Fruit fly (Drosophila melanogaster) whole organism, embryonic: ENCODE data around the gene CG4461.

Experiments
- Aef1 ChIP-seq: fragments of 200-800 bp; sonication (Bioruptor generic); IDR thresholded peaks from 3 replicates; pipeline ENCODE4 v1.3.6; 2022; ENCODE audit warnings: missing biosample characterization, missing genetic modification characterization
- Atf-2 ChIP-seq: fragments of 200-800 bp; sonication (Bioruptor generic); optimal IDR thresholded peaks from 2 replicates; lab custom pipeline; 2016; ENCODE audit warnings: missing biosample characterization, missing genetic modification characterization
- Bdp1 ChIP-seq: fragments of 200-800 bp; sonication (Bioruptor generic); optimal IDR thresholded peaks from 3 replicates; lab custom pipeline; 2016; ENCODE audit warnings: missing biosample characterization, missing genetic modification characterization
- CG10543 ChIP-seq: fragments of 200-800 bp; sonication (Bioruptor generic); optimal IDR thresholded peaks from 3 replicates; lab custom pipeline; 2017; ENCODE audit warnings: missing biosample characterization, mild to moderate bottlenecking, missing genetic modification characterization, moderate library complexity
- CG10959 ChIP-seq: fragments of 200-800 bp; sonication (Bioruptor generic); IDR thresholded peaks from 2 replicates; pipeline ENCODE4 v1.3.6; 2022; ENCODE audit warnings: missing biosample characterization, missing genetic modification characterization
- CG12071 ChIP-seq: fragments of 200-800 bp; sonication (Bioruptor generic); optimal IDR thresholded peaks from 3 replicates; lab custom pipeline; 2018; ENCODE audit warnings: missing biosample characterization, mild to moderate bottlenecking, missing genetic modification characterization
- CG12155 ChIP-seq: fragments of 200-800 bp; sonication (Bioruptor generic); optimal IDR thresholded peaks from 3 replicates; lab custom pipeline; 2016; ENCODE audit warnings: missing biosample characterization, missing genetic modification characterization
- CG12391 ChIP-seq: fragments of 200-800 bp; sonication (Bioruptor generic); optimal IDR thresholded peaks from 3 replicates; lab custom pipeline; 2018; ENCODE audit warnings: missing biosample characterization, mild to moderate bottlenecking, missing genetic modification characterization, moderate library complexity
- CG13287 ChIP-seq: fragments of 200-800 bp; sonication (Bioruptor generic); IDR thresholded peaks from 2 replicates; pipeline ENCODE4 v1.3.6; 2022; ENCODE audit warnings: missing biosample characterization, missing genetic modification characterization; ENCODE audit not compliant: partially characterized antibody
- CG14860 ChIP-seq: fragments of 200-800 bp; sonication (Bioruptor generic); IDR thresholded peaks from 3 replicates; pipeline ENCODE4 v1.3.6; 2022; ENCODE audit warnings: missing biosample characterization, missing genetic modification characterization; ENCODE audit not compliant: partially characterized antibody
- CG15601 ChIP-seq: fragments of 200-800 bp; sonication (Bioruptor generic); optimal IDR thresholded peaks from 3 replicates; lab custom pipeline; 2019; ENCODE audit warnings: missing biosample characterization, mild to moderate bottlenecking, missing genetic modification characterization, moderate library complexity
- CG15696 ChIP-seq: fragments of 200-800 bp; sonication (Bioruptor generic); optimal IDR thresholded peaks from 2 replicates; lab custom pipeline; 2019; ENCODE audit warnings: missing biosample characterization, mild to moderate bottlenecking, missing genetic modification characterization, moderate library complexity
- CG16815 ChIP-seq: fragments of 200-800 bp; sonication (Bioruptor generic); optimal IDR thresholded peaks from 3 replicates; lab custom pipeline; 2017; ENCODE audit warnings: missing biosample characterization, mild to moderate bottlenecking, missing genetic modification characterization
- CG17385 ChIP-seq: fragments of 200-800 bp; sonication (Bioruptor generic); optimal IDR thresholded peaks from 3 replicates; lab custom pipeline; 2018; ENCODE audit warnings: missing biosample characterization, mild to moderate bottlenecking, missing genetic modification characterization
- CG1792 ChIP-seq: fragments of 200-800 bp; sonication (Bioruptor generic); optimal IDR thresholded peaks from 2 replicates; lab custom pipeline; 2016; ENCODE audit warnings: missing biosample characterization, missing genetic modification characterization
- CG31224 ChIP-seq: fragments of 200-800 bp; sonication (Bioruptor generic); IDR thresholded peaks from 2 replicates; pipeline ENCODE4 v1.3.6; 2022; ENCODE audit warnings: missing biosample characterization, missing genetic modification characterization
- CG34376 ChIP-seq: fragments of 200-800 bp; sonication (Bioruptor generic); optimal IDR thresholded peaks from 2 replicates; lab custom pipeline; 2018; ENCODE audit warnings: missing biosample characterization, mild to moderate bottlenecking, missing genetic modification characterization
- CG4328 ChIP-seq: fragments of 200-800 bp; sonication (Bioruptor generic); optimal IDR thresholded peaks from 3 replicates; lab custom pipeline; 2017; ENCODE audit warnings: missing biosample characterization, missing genetic modification reagents, missing genetic modification characterization
- CG4820 ChIP-seq: fragments of 200-800 bp; sonication (Bioruptor generic); optimal IDR thresholded peaks from 3 replicates; lab custom pipeline; 2016; ENCODE audit warnings: missing biosample characterization, missing genetic modification characterization
- CG6272 ChIP-seq: fragments of 200-800 bp; sonication (Bioruptor generic); IDR thresholded peaks from 2 replicates; pipeline ENCODE4 v1.3.6; 2022; ENCODE audit warnings: missing biosample characterization, missing genetic modification characterization
- CG6689 ChIP-seq: fragments of 200-800 bp; sonication (Bioruptor generic); IDR thresholded peaks from 2 replicates; pipeline ENCODE4 v1.3.6; 2022; ENCODE audit warnings: missing biosample characterization, missing genetic modification characterization
- CG7839 ChIP-seq: fragments of 200-800 bp; sonication (Bioruptor generic); optimal IDR thresholded peaks from 3 replicates; lab custom pipeline; 2018; ENCODE audit warnings: missing biosample characterization, mild to moderate bottlenecking, missing genetic modification characterization, moderate library complexity
- CG8765 ChIP-seq: fragments of 200-800 bp; sonication (Bioruptor generic); IDR thresholded peaks from 2 replicates; pipeline ENCODE4 v1.3.6; 2022; ENCODE audit warnings: missing biosample characterization, missing genetic modification characterization
- CG9727 ChIP-seq: fragments of 200-800 bp; sonication (Bioruptor generic); optimal IDR thresholded peaks from 3 replicates; lab custom pipeline; 2017; ENCODE audit warnings: missing biosample characterization, mild to moderate bottlenecking, missing genetic modification characterization
- Jarid2 ChIP-seq: fragments of 200-800 bp; sonication (Bioruptor generic); optimal IDR thresholded peaks from 3 replicates; lab custom pipeline; 2017; ENCODE audit warnings: mild to moderate bottlenecking, missing biosample characterization, missing genetic modification reagents, missing genetic modification characterization
- Myb ChIP-seq: fragments of 200-800 bp; sonication (Bioruptor generic); optimal IDR thresholded peaks from 2 replicates; lab custom pipeline; 2016; ENCODE audit warnings: missing biosample characterization, missing genetic modification characterization
- Oli ChIP-seq: fragments of 200-800 bp; sonication (Bioruptor generic); optimal IDR thresholded peaks from 2 replicates; lab custom pipeline; 2018; ENCODE audit warnings: missing biosample characterization, mild to moderate bottlenecking, missing genetic modification characterization, moderate library complexity
- Ssrp ChIP-seq: fragments of 200-800 bp; sonication (Bioruptor generic); optimal IDR thresholded peaks from 2 replicates; lab custom pipeline; 2018; ENCODE audit warnings: missing biosample characterization, mild to moderate bottlenecking, missing genetic modification characterization, moderate library complexity
- ac ChIP-seq: fragments of 200-800 bp; sonication (Bioruptor generic); optimal IDR thresholded peaks from 3 replicates; lab custom pipeline; 2017; ENCODE audit warnings: missing biosample characterization, mild to moderate bottlenecking, missing genetic modification characterization
- al ChIP-seq: fragments of 200-800 bp; sonication (Bioruptor generic); IDR thresholded peaks from 2 replicates; pipeline ENCODE4 v1.3.6; 2022; ENCODE audit warnings: missing biosample characterization, missing genetic modification characterization
- ase ChIP-seq: fragments of 200-800 bp; sonication (Bioruptor generic); IDR thresholded peaks from 3 replicates; pipeline ENCODE4 v1.3.6; 2022; ENCODE audit warnings: missing biosample characterization, missing genetic modification characterization
- bbx ChIP-seq: fragments of 200-800 bp; sonication (Bioruptor generic); IDR thresholded peaks from 2 replicates; pipeline ENCODE4 v1.3.6; 2022; ENCODE audit warnings: missing biosample characterization, missing genetic modification characterization; ENCODE audit not compliant: partially characterized antibody
- br ChIP-seq: fragments of >200 bp; optimal IDR thresholded peaks from 2 replicates; lab custom pipeline; 2017
- bsh ChIP-seq, 2 experiments: fragments of 200-800 bp; sonication (Bioruptor generic); optimal IDR thresholded peaks; 2 replicates each; lab custom pipeline; 2017 to 2018; ENCODE audit warnings: mild to moderate bottlenecking in 2 of 2, missing biosample characterization in 2 of 2, missing genetic modification characterization in 2 of 2, moderate library complexity in 1 of 2
- cg ChIP-seq: fragments of 200-800 bp; sonication (Bioruptor generic); optimal IDR thresholded peaks from 3 replicates; lab custom pipeline; 2019; ENCODE audit warnings: missing biosample characterization, mild to moderate bottlenecking, missing genetic modification characterization, moderate library complexity
- fd64A ChIP-seq: fragments of 200-800 bp; sonication (Bioruptor generic); optimal IDR thresholded peaks from 3 replicates; lab custom pipeline; 2018; ENCODE audit warnings: missing biosample characterization, mild to moderate bottlenecking, missing genetic modification characterization
- fu2 ChIP-seq: fragments of 200-800 bp; sonication (Bioruptor generic); optimal IDR thresholded peaks from 2 replicates; lab custom pipeline; 2016; ENCODE audit warnings: missing biosample characterization, missing genetic modification characterization
- gem ChIP-seq: fragments of 200-800 bp; sonication (Bioruptor generic); optimal IDR thresholded peaks from 2 replicates; lab custom pipeline; 2019; ENCODE audit warnings: missing biosample characterization, mild to moderate bottlenecking, missing genetic modification characterization, moderate library complexity
- gfzf ChIP-seq: fragments of 200-800 bp; sonication (Bioruptor generic); optimal IDR thresholded peaks from 2 replicates; lab custom pipeline; 2016; ENCODE audit warnings: missing biosample characterization, mild to moderate bottlenecking, missing genetic modification characterization, moderate library complexity
- insv ChIP-seq, 2 experiments: fragments of 200-800 bp; sonication (Bioruptor generic); optimal IDR thresholded peaks; 3 replicates each; lab custom pipeline; 2016 to 2018; ENCODE audit warnings: missing biosample characterization in 2 of 2, missing genetic modification characterization in 2 of 2
- lola ChIP-seq, 3 experiments: fragments of >200 bp in 2 of 3; fragments of 200-800 bp in 1 of 3; sonication (Bioruptor generic) in 1 of 3; optimal IDR thresholded peaks; 2 replicates each; lab custom pipeline; 2017 to 2019; ENCODE audit warnings: missing biosample characterization in 3 of 3, missing genetic modification characterization in 3 of 3, mild to moderate bottlenecking in 1 of 3, moderate library complexity in 1 of 3
- maf-S ChIP-seq: fragments of 200-800 bp; sonication (Bioruptor generic); optimal IDR thresholded peaks from 2 replicates; lab custom pipeline; 2016; ENCODE audit warnings: missing biosample characterization, missing genetic modification characterization
- nmo ChIP-seq: fragments of 200-800 bp; sonication (Bioruptor generic); optimal IDR thresholded peaks from 2 replicates; lab custom pipeline; 2018; ENCODE audit warnings: missing biosample characterization, mild to moderate bottlenecking, missing genetic modification characterization, moderate library complexity
- sim ChIP-seq: fragments of 200-800 bp; sonication (Bioruptor generic); IDR thresholded peaks from 2 replicates; pipeline ENCODE4 v1.3.6; 2022; ENCODE audit warnings: missing biosample characterization, missing genetic modification characterization
- slou ChIP-seq: fragments of 200-800 bp; sonication (Bioruptor generic); optimal IDR thresholded peaks from 3 replicates; lab custom pipeline; 2016; ENCODE audit warnings: missing biosample characterization, missing genetic modification characterization
- ssp ChIP-seq: fragments of 200-800 bp; sonication (Bioruptor generic); IDR thresholded peaks from 2 replicates; pipeline ENCODE4 v1.3.6; 2022; ENCODE audit warnings: missing biosample characterization, missing genetic modification characterization
- tio ChIP-seq: fragments of 200-800 bp; sonication (Bioruptor generic); optimal IDR thresholded peaks from 2 replicates; lab custom pipeline; 2017; ENCODE audit warnings: missing biosample characterization, missing genetic modification characterization, inconsistent platforms
- trh ChIP-seq: fragments of 200-800 bp; sonication (Bioruptor generic); optimal IDR thresholded peaks from 2 replicates; lab custom pipeline; 2016; ENCODE audit warnings: missing biosample characterization, missing genetic modification characterization
- z ChIP-seq: fragments of 200-800 bp; sonication (Bioruptor generic); IDR thresholded peaks from 3 replicates; pipeline ENCODE4 v1.3.6; 2022; ENCODE audit warnings: missing biosample characterization, missing genetic modification characterization
- zen ChIP-seq: fragments of 200-800 bp; sonication (Bioruptor generic); optimal IDR thresholded peaks from 3 replicates; lab custom pipeline; 2018; ENCODE audit warnings: missing biosample characterization, mild to moderate bottlenecking, missing genetic modification characterization, moderate library complexity

CG4461 gene

DNA sequence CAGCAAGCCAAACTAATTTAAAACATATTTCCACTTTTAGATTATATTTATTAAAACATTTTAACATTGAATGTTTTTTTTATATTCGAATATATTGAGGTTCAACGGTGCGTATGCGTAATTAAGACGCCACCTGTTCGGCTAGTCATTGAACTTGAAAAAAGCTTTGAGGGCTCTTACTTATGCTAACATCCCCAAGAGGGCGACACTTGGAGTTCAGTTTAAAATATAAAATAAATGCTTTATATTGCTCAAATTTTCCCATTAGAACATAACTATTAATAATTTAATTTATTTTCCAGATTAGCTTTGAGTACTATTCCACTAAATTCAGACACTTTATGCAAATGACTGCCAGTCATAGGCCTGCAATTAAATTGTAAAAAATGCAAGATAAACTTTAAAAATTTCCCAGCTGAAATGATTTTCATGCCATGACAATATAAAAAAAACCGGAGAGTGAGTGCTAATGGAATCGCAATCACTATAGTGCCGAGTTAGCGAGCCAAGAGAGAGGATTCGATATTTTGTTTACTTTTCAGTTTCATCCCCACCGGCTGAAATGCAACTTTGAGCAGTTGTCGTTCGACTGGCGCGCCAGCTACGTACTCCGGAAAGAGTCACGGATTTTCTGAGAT lies 41.4 kb upstream of the CG4461 start, which contains the start of gene PGRP-LA (continued):
- no peak for TF ChIP-seq CG1792 (GFP tag; lab: Kevin White, UChicago)
- no peak for TF ChIP-seq bbx (GFP tag; lab: Robert Waterston, UW)
- TF ChIP-seq CG12155: no peak
- TF ChIP-seq zen (tag; lab: Kevin White, UChicago): no peak
- no peak for TF ChIP-seq insv (GFP tag; optimal IDR thresholded peaks at IDR 0.05; lab: Kevin White, UChicago)
- no peak for TF ChIP-seq fd64A
- TF ChIP-seq CG4820 (GFP tag; lab: Kevin White, UChicago): no peak
- TF ChIP-seq CG17385: peak; percentile 22
- TF ChIP-seq Atf-2: no peak
- no peak for TF ChIP-seq fu2 (GFP tag; lab: Kevin White, UChicago)
- no peak for TF ChIP-seq slou (GFP tag; lab: Kevin White, UChicago)
- peak; percentile 37; the same call in 1 of the 3 replicates for TF ChIP-seq Aef1 (GFP tag; lab: Robert Waterston, UW)
- no peak for TF ChIP-seq ssp (GFP tag; lab: Robert Waterston, UW)
- TF ChIP-seq trh: no peak
- TF ChIP-seq CG15696 (tag; lab: Kevin White, UChicago): no peak
- TF ChIP-seq Oli: peak; percentile 27
- no peak for TF ChIP-seq Ssrp (tag; lab: Kevin White, UChicago)
- no peak for TF ChIP-seq CG15601
- TF ChIP-seq br (lab: Kevin White, UChicago): no peak
- no peak for TF ChIP-seq al (GFP tag; lab: Robert Waterston, UW)
- TF ChIP-seq lola (GFP tag; optimal IDR thresholded peaks at IDR 0.05; lab: Kevin White, UChicago): no peak
- no peak for TF ChIP-seq CG10959 (GFP tag; lab: Robert Waterston, UW)
- no peak for TF ChIP-seq CG8765 (GFP tag; lab: Robert Waterston, UW)
- peak; percentile 41 for TF ChIP-seq gem (tag; lab: Kevin White, UChicago)
- TF ChIP-seq CG31224 (GFP tag; lab: Robert Waterston, UW): no peak
- TF ChIP-seq CG14860: no peak
- TF ChIP-seq CG7839: peak; percentile 52
- no peak for TF ChIP-seq CG16815
- no peak for TF ChIP-seq nmo (GFP tag; lab: Kevin White, UChicago)
- TF ChIP-seq CG12391 (tag; lab: Kevin White, UChicago): no peak
- no peak for TF ChIP-seq maf-S (GFP tag; lab: Kevin White, UChicago)
- TF ChIP-seq tio (GFP tag; lab: Kevin White, UChicago): no peak
- no peak for TF ChIP-seq CG13287
- TF ChIP-seq sim (GFP tag; lab: Robert Waterston, UW): no peak
- TF ChIP-seq ac (GFP tag; lab: Kevin White, UChicago): no peak
- TF ChIP-seq Myb (GFP tag; lab: Kevin White, UChicago): peak; percentile 54
- TF ChIP-seq CG4328 (GFP tag; lab: Kevin White, UChicago): no peak
- TF ChIP-seq bsh (GFP tag; optimal IDR thresholded peaks at IDR 0.05; lab: Kevin White, UChicago): no peak
- TF ChIP-seq Jarid2 (GFP tag; lab: Kevin White, UChicago): no peak
- peak; percentile 24; the same call in 1 of the 3 replicates for TF ChIP-seq ase (GFP tag; lab: Robert Waterston, UW)
- TF ChIP-seq gfzf (GFP tag; lab: Kevin White, UChicago): no peak
- no peak for TF ChIP-seq CG6689 (GFP tag; lab: Robert Waterston, UW)
- no peak for TF ChIP-seq Bdp1 (GFP tag; lab: Kevin White, UChicago)
- no peak for TF ChIP-seq cg (GFP tag; lab: Kevin White, UChicago)
- TF ChIP-seq z: no peak
- no peak for TF ChIP-seq CG34376
- peak; percentile 18 for TF ChIP-seq CG10543 (GFP tag; lab: Kevin White, UChicago)
- no peak for TF ChIP-seq CG6272 (GFP tag; lab: Robert Waterston, UW)
- TF ChIP-seq CG12071 (GFP tag; lab: Kevin White, UChicago): no peak
- TF ChIP-seq CG9727 (GFP tag; lab: Kevin White, UChicago): no peak
